Fruit fly (Drosophila melanogaster): Measurements from ENCODE around the gene CG7900.

The CG7900 gene

dm6 chr3R:8122198-8122970 lies 28.5 kb downstream of the CG7900 start, which contains the start of gene CG7878 (continued):
- peak; percentile 81 for TF ChIP-seq CG32532 (GFP tag; IDR thresholded peaks at IDR 0.05)
- TF ChIP-seq CG7271 (tag; optimal IDR thresholded peaks at IDR 0.05) = no peak
- no peak for TF ChIP-seq fd64A (GFP tag; optimal IDR thresholded peaks at IDR 0.05)
- TF ChIP-seq CG17359 (tag; optimal IDR thresholded peaks at IDR 0.05) = peak; percentile 55
- no peak for TF ChIP-seq CG14050 (GFP tag; IDR thresholded peaks at IDR 0.05)
- TF ChIP-seq slp2 (GFP tag; optimal IDR thresholded peaks at IDR 0.05) = peak; percentile 29
- no peak for TF ChIP-seq CG3726 (GFP tag; IDR thresholded peaks at IDR 0.05)
- TF ChIP-seq unc-4 (GFP tag; IDR thresholded peaks at IDR 0.05; ENCODE audit: partially characterized antibody) = peak; percentile 84
- TF ChIP-seq CG34422 (GFP tag; IDR thresholded peaks at IDR 0.05) = peak; percentile 58; the same call in 1 of the 3 replicates
- no peak for TF ChIP-seq schlank (tag; optimal IDR thresholded peaks at IDR 0.05)
- peak; percentile 64 for TF ChIP-seq CG10543 (GFP tag; optimal IDR thresholded peaks at IDR 0.05)
- no peak for TF ChIP-seq prd (optimal IDR thresholded peaks at IDR 0.05)
- TF ChIP-seq prd (GFP tag; IDR thresholded peaks at IDR 0.05) = 0 out of 3 replicates have a peak, but pooled peaks have one; percentile 40
- peak; percentile 79 for TF ChIP-seq vvl (GFP tag; IDR thresholded peaks at IDR 0.05)
- TF ChIP-seq CG15601 (tag; optimal IDR thresholded peaks at IDR 0.05) = peak; percentile 7
- peak; percentile 18 for TF ChIP-seq CG10209 (GFP tag; optimal IDR thresholded peaks at IDR 0.05)
- peak; percentile 27 for TF ChIP-seq CG1602 (GFP tag; optimal IDR thresholded peaks at IDR 0.05)
- TF ChIP-seq CG15479 (GFP tag; optimal IDR thresholded peaks at IDR 0.05) = no peak
- TF ChIP-seq CG10462 (GFP tag; optimal IDR thresholded peaks at IDR 0.05) = no peak
- peak; percentile 29 for TF ChIP-seq CG30020 (tag; optimal IDR thresholded peaks at IDR 0.05)
- peak; percentile 32 for TF ChIP-seq trem (tag; optimal IDR thresholded peaks at IDR 0.05)
- TF ChIP-seq Pdp1 (GFP tag; optimal IDR thresholded peaks at IDR 0.05) = peak; percentile 59 to 68
- peak; percentile 79; the same call in 2 of the 3 replicates for TF ChIP-seq CG34224 (GFP tag; IDR thresholded peaks at IDR 0.05; ENCODE audit: partially characterized antibody)
- TF ChIP-seq CG12942 (GFP tag; optimal IDR thresholded peaks at IDR 0.05) = no peak
- TF ChIP-seq CG14965 (GFP tag; optimal IDR thresholded peaks at IDR 0.05; ENCODE audit: borderline replicate concordance) = no peak
- no peak for TF ChIP-seq CG10431 (GFP tag; optimal IDR thresholded peaks at IDR 0.05)
- TF ChIP-seq CG11398 (GFP tag; optimal IDR thresholded peaks at IDR 0.05) = no peak
- TF ChIP-seq CG14667 (GFP tag; IDR thresholded peaks at IDR 0.05) = no peak
- TF ChIP-seq cg (GFP tag; optimal IDR thresholded peaks at IDR 0.05) = peak; percentile 41
- TF ChIP-seq NFAT (GFP tag; IDR thresholded peaks at IDR 0.05) = peak; percentile 76
- peak; percentile 64 for TF ChIP-seq Nf-YC (tag; optimal IDR thresholded peaks at IDR 0.05)
- TF ChIP-seq CG1603 (tag; optimal IDR thresholded peaks at IDR 0.05) = peak; percentile 37
- no peak for TF ChIP-seq btn (GFP tag; optimal IDR thresholded peaks at IDR 0.05)
- TF ChIP-seq Rx (GFP tag; IDR thresholded peaks at IDR 0.05) = no peak
- peak; percentile 8 for TF ChIP-seq CG15696 (tag; optimal IDR thresholded peaks at IDR 0.05)
- TF ChIP-seq CG10274 (GFP tag; optimal IDR thresholded peaks at IDR 0.05) = no peak
- peak; percentile 88 for TF ChIP-seq Bgb (GFP tag; IDR thresholded peaks at IDR 0.05; ENCODE audit: partially characterized antibody)
- peak; percentile 46 for TF ChIP-seq Sin3A (optimal IDR thresholded peaks at IDR 0.05)
- TF ChIP-seq Meics (GFP tag; optimal IDR thresholded peaks at IDR 0.05) = peak; percentile 55
- peak; percentile 19 for TF ChIP-seq exex (tag; optimal IDR thresholded peaks at IDR 0.05)
- no peak for TF ChIP-seq rib (GFP tag; IDR thresholded peaks at IDR 0.05)
- TF ChIP-seq tgo (GFP tag; IDR thresholded peaks at IDR 0.05) = peak; percentile 36; the same call in 2 of the 3 replicates
- TF ChIP-seq CG32772 (GFP tag; IDR thresholded peaks at IDR 0.05) = peak; percentile 55; the same call in 1 of the 2 replicates
- no peak for TF ChIP-seq CG12236 (GFP tag; optimal IDR thresholded peaks at IDR 0.05)
- peak; percentile 51 for TF ChIP-seq pho (GFP tag; optimal IDR thresholded peaks at IDR 0.05)
- TF ChIP-seq YL-1 (GFP tag; optimal IDR thresholded peaks at IDR 0.05) = peak; percentile 65
- TF ChIP-seq CG17829 (tag; optimal IDR thresholded peaks at IDR 0.05) = peak; percentile 58
- no peak for TF ChIP-seq stc (GFP tag; IDR thresholded peaks at IDR 0.05)
- peak; percentile 73 for TF ChIP-seq Lhr (GFP tag; optimal IDR thresholded peaks at IDR 0.05)

All from whole organism, embryonic.